Fruit fly (Drosophila melanogaster) whole organism, embryonic: ENCODE measurements around the gene CG32642.
A peak's percentile ranks its signal among the peaks of the same experiment; 100 is the strongest.

Source experiments
- CG12219 ChIP-seq: fragments of 200-800 bp; sonication (Bioruptor generic); optimal IDR thresholded peaks from 3 replicates; lab custom pipeline; 2018; ENCODE audit warnings: missing biosample characterization, mild to moderate bottlenecking, missing genetic modification characterization
- CG12769 ChIP-seq: fragments of 200-800 bp; sonication (Bioruptor generic); optimal IDR thresholded peaks from 2 replicates; lab custom pipeline; 2019; ENCODE audit warnings: missing biosample characterization, mild to moderate bottlenecking, missing genetic modification characterization, moderate library complexity
- CG13894 ChIP-seq: fragments of 200-800 bp; sonication (Bioruptor generic); optimal IDR thresholded peaks from 3 replicates; lab custom pipeline; 2018; ENCODE audit warnings: missing biosample characterization, mild to moderate bottlenecking, missing genetic modification characterization, moderate library complexity
- CG15011 ChIP-seq: fragments of 200-800 bp; sonication (Bioruptor generic); optimal IDR thresholded peaks from 3 replicates; lab custom pipeline; 2018; ENCODE audit warnings: missing biosample characterization, mild to moderate bottlenecking, missing genetic modification characterization
- CG15696 ChIP-seq: fragments of 200-800 bp; sonication (Bioruptor generic); optimal IDR thresholded peaks from 2 replicates; lab custom pipeline; 2019; ENCODE audit warnings: missing biosample characterization, mild to moderate bottlenecking, missing genetic modification characterization, moderate library complexity
- CG16813 ChIP-seq: fragments of 200-800 bp; sonication (Bioruptor generic); IDR thresholded peaks from 3 replicates; pipeline ENCODE4 v1.3.6; 2022; ENCODE audit warnings: missing biosample characterization, missing genetic modification characterization; ENCODE audit not compliant: partially characterized antibody
- CG17612 ChIP-seq: fragments of 200-800 bp; sonication (Bioruptor generic); IDR thresholded peaks from 2 replicates; pipeline ENCODE4 v1.3.6; 2022; ENCODE audit warnings: missing biosample characterization, missing genetic modification characterization
- CG17829 ChIP-seq: fragments of 200-800 bp; optimal IDR thresholded peaks from 2 replicates; lab custom pipeline; 2019; ENCODE audit warnings: missing biosample characterization, mild to moderate bottlenecking, missing genetic modification characterization, moderate library complexity
- CG17912 ChIP-seq: fragments of 200-800 bp; sonication (Bioruptor generic); optimal IDR thresholded peaks from 2 replicates; lab custom pipeline; 2018; ENCODE audit warnings: missing biosample characterization, mild to moderate bottlenecking, missing genetic modification characterization
- CG2116 ChIP-seq: fragments of 200-800 bp; sonication (Bioruptor generic); optimal IDR thresholded peaks from 3 replicates; lab custom pipeline; 2018; ENCODE audit warnings: missing biosample characterization, mild to moderate bottlenecking, missing genetic modification characterization
- CG2129 ChIP-seq: fragments of 200-800 bp; sonication (Bioruptor generic); IDR thresholded peaks from 2 replicates; pipeline ENCODE4 v1.3.6; 2022; ENCODE audit warnings: missing biosample characterization, missing genetic modification characterization; ENCODE audit not compliant: partially characterized antibody
- CG2875 ChIP-seq: fragments of 200-800 bp; sonication (Bioruptor generic); optimal IDR thresholded peaks from 2 replicates; lab custom pipeline; 2017; ENCODE audit warnings: missing biosample characterization, mild to moderate bottlenecking, missing genetic modification characterization, missing genetic modification reagents
- CG31441 ChIP-seq: fragments of 200-800 bp; sonication (Bioruptor generic); IDR thresholded peaks from 2 replicates; pipeline ENCODE4 v1.3.6; 2022; ENCODE audit warnings: missing biosample characterization, missing genetic modification characterization
- CG3163 ChIP-seq: fragments of 200-800 bp; sonication (Bioruptor generic); optimal IDR thresholded peaks from 3 replicates; lab custom pipeline; 2016; ENCODE audit warnings: missing biosample characterization, missing genetic modification characterization
- CG32772 ChIP-seq: fragments of 200-800 bp; sonication (Bioruptor generic); IDR thresholded peaks from 2 replicates; pipeline ENCODE4 v1.3.6; 2022; ENCODE audit warnings: missing biosample characterization, missing genetic modification characterization
- CG34422 ChIP-seq: fragments of 200-800 bp; sonication (Bioruptor generic); IDR thresholded peaks from 3 replicates; pipeline ENCODE4 v1.3.6; 2022; ENCODE audit warnings: missing biosample characterization, missing genetic modification characterization
- CG6254 ChIP-seq: fragments of 200-800 bp; sonication (Bioruptor generic); optimal IDR thresholded peaks from 3 replicates; lab custom pipeline; 2017; ENCODE audit warnings: mild to moderate bottlenecking, missing biosample characterization, missing genetic modification reagents, missing genetic modification characterization
- CG6272 ChIP-seq: fragments of 200-800 bp; sonication (Bioruptor generic); IDR thresholded peaks from 2 replicates; pipeline ENCODE4 v1.3.6; 2022; ENCODE audit warnings: missing biosample characterization, missing genetic modification characterization
- CG6791 ChIP-seq: fragments of 200-800 bp; sonication (Bioruptor generic); IDR thresholded peaks from 3 replicates; pipeline ENCODE4 v1.3.6; 2022; ENCODE audit warnings: missing biosample characterization, missing genetic modification characterization; ENCODE audit not compliant: partially characterized antibody
- CG7556 ChIP-seq: fragments of 200-800 bp; sonication (Bioruptor generic); optimal IDR thresholded peaks from 2 replicates; lab custom pipeline; 2017; ENCODE audit warnings: missing biosample characterization, mild to moderate bottlenecking, missing genetic modification characterization
- CG7987 ChIP-seq: fragments of 200-800 bp; sonication (Bioruptor generic); optimal IDR thresholded peaks from 2 replicates; lab custom pipeline; 2018; ENCODE audit warnings: missing biosample characterization, mild to moderate bottlenecking, missing genetic modification characterization, moderate library complexity
- CG8281 ChIP-seq: fragments of 200-800 bp; sonication (Bioruptor generic); optimal IDR thresholded peaks from 2 replicates; lab custom pipeline; 2018; ENCODE audit warnings: missing biosample characterization, mild to moderate bottlenecking, missing genetic modification characterization, moderate library complexity
- CkIIα-i1 ChIP-seq: fragments of 200-800 bp; sonication (Bioruptor generic); IDR thresholded peaks from 2 replicates; pipeline ENCODE4 v1.3.6; 2022; ENCODE audit warnings: missing biosample characterization, missing genetic modification characterization
- Dfd ChIP-seq, 2 experiments: fragments of >200 bp; optimal IDR thresholded peaks; 2 replicates each; lab custom pipeline; 2017; ENCODE audit warnings: missing biosample characterization in 2 of 2, missing genetic modification characterization in 2 of 2
- HHEX ChIP-seq: fragments of 200-800 bp; sonication (Bioruptor generic); optimal IDR thresholded peaks from 3 replicates; lab custom pipeline; 2017; ENCODE audit warnings: missing biosample characterization, mild to moderate bottlenecking, missing genetic modification characterization, missing genetic modification reagents
- HLH3B ChIP-seq: fragments of 200-800 bp; sonication (Bioruptor generic); IDR thresholded peaks from 2 replicates; pipeline ENCODE4 v1.3.6; 2022; ENCODE audit warnings: missing biosample characterization, missing genetic modification characterization
- HmgZ ChIP-seq: fragments of 200-800 bp; sonication (Bioruptor generic); optimal IDR thresholded peaks from 2 replicates; lab custom pipeline; 2018; ENCODE audit warnings: missing biosample characterization, mild to moderate bottlenecking, missing genetic modification characterization
- Hr39 ChIP-seq: fragments of >200 bp; optimal IDR thresholded peaks from 2 replicates; lab custom pipeline; 2017
- Lim3 ChIP-seq: fragments of 200-800 bp; sonication (Bioruptor generic); IDR thresholded peaks from 2 replicates; pipeline ENCODE4 v1.3.6; 2022; ENCODE audit warnings: missing biosample characterization, missing genetic modification characterization
- Oaz ChIP-seq: fragments of 200-800 bp; sonication (Bioruptor generic); IDR thresholded peaks from 2 replicates; pipeline ENCODE4 v1.3.6; 2022; ENCODE audit warnings: missing biosample characterization, missing genetic modification characterization
- Poxn ChIP-seq: fragments of 200-800 bp; sonication (Bioruptor generic); IDR thresholded peaks from 2 replicates; pipeline ENCODE4 v1.3.6; 2022; ENCODE audit warnings: missing biosample characterization, missing genetic modification characterization
- Trl ChIP-seq, 3 experiments: fragments of >200 bp in 2 of 3; fragments of 200-800 bp in 1 of 3; sonication (Bioruptor generic) in 1 of 3; optimal IDR thresholded peaks; 2 replicates in 1 of 3; 3 replicates in 2 of 3; lab custom pipeline; 2016 to 2017; ENCODE audit warnings: missing biosample characterization in 1 of 3, missing genetic modification characterization in 1 of 3
- al ChIP-seq: fragments of 200-800 bp; sonication (Bioruptor generic); IDR thresholded peaks from 2 replicates; pipeline ENCODE4 v1.3.6; 2022; ENCODE audit warnings: missing biosample characterization, missing genetic modification characterization
- br ChIP-seq: fragments of >200 bp; optimal IDR thresholded peaks from 2 replicates; lab custom pipeline; 2017
- bsh ChIP-seq, 2 experiments: fragments of 200-800 bp; sonication (Bioruptor generic); optimal IDR thresholded peaks; 2 replicates each; lab custom pipeline; 2017 to 2018; ENCODE audit warnings: mild to moderate bottlenecking in 2 of 2, missing biosample characterization in 2 of 2, missing genetic modification characterization in 2 of 2, moderate library complexity in 1 of 2
- cato ChIP-seq: fragments of 200-800 bp; sonication (Bioruptor generic); optimal IDR thresholded peaks from 2 replicates; lab custom pipeline; 2016; ENCODE audit warnings: missing biosample characterization, missing genetic modification characterization, borderline replicate concordance
- chif ChIP-seq, 2 experiments: fragments of 200-800 bp; sonication (Bioruptor generic); optimal IDR thresholded peaks; 3 replicates each; lab custom pipeline; 2016; ENCODE audit warnings: missing biosample characterization in 2 of 2, missing genetic modification characterization in 2 of 2
- crc ChIP-seq: fragments of 200-800 bp; sonication (Bioruptor generic); optimal IDR thresholded peaks from 2 replicates; lab custom pipeline; 2016; ENCODE audit warnings: missing biosample characterization, missing genetic modification characterization
- crol ChIP-seq: fragments of 200-800 bp; sonication (Bioruptor generic); IDR thresholded peaks from 2 replicates; pipeline ENCODE4 v1.3.6; 2022; ENCODE audit warnings: missing biosample characterization, missing genetic modification characterization
- dimm ChIP-seq: fragments of 200-800 bp; sonication (Bioruptor generic); IDR thresholded peaks from 2 replicates; pipeline ENCODE4 v1.3.6; 2022; ENCODE audit warnings: missing biosample characterization, missing genetic modification characterization
- dm ChIP-seq: fragments of 200-800 bp; sonication (Bioruptor generic); optimal IDR thresholded peaks from 3 replicates; lab custom pipeline; 2016; ENCODE audit warnings: missing biosample characterization, missing genetic modification characterization
- ftz-f1 ChIP-seq: fragments of 200-800 bp; sonication (Bioruptor generic); optimal IDR thresholded peaks from 2 replicates; lab custom pipeline; 2016; ENCODE audit warnings: missing biosample characterization, missing genetic modification characterization
- pfk ChIP-seq: fragments of 200-800 bp; sonication (Bioruptor generic); optimal IDR thresholded peaks from 2 replicates; lab custom pipeline; 2018; ENCODE audit warnings: missing biosample characterization, mild to moderate bottlenecking, missing genetic modification characterization, moderate library complexity
- sr ChIP-seq: fragments of 200-800 bp; sonication (Bioruptor generic); IDR thresholded peaks from 3 replicates; pipeline ENCODE4 v1.3.6; 2022; ENCODE audit warnings: missing biosample characterization, missing genetic modification characterization
- tap ChIP-seq: fragments of 200-800 bp; optimal IDR thresholded peaks from 3 replicates; lab custom pipeline; 2019; ENCODE audit warnings: missing biosample characterization, mild to moderate bottlenecking, missing genetic modification characterization, moderate library complexity
- unc-4 ChIP-seq: fragments of 200-800 bp; sonication (Bioruptor generic); IDR thresholded peaks from 2 replicates; pipeline ENCODE4 v1.3.6; 2022; ENCODE audit warnings: missing biosample characterization, missing genetic modification characterization; ENCODE audit not compliant: partially characterized antibody
- usp ChIP-seq: fragments of >200 bp; optimal IDR thresholded peaks from 2 replicates; lab custom pipeline; 2017; ENCODE audit warnings: missing biosample characterization, missing genetic modification characterization
- vvl ChIP-seq: fragments of 200-800 bp; sonication (Bioruptor generic); IDR thresholded peaks from 2 replicates; pipeline ENCODE4 v1.3.6; 2022; ENCODE audit warnings: missing biosample characterization, missing genetic modification characterization
- wek ChIP-seq: fragments of 200-800 bp; sonication (Bioruptor generic); optimal IDR thresholded peaks from 3 replicates; lab custom pipeline; 2018; ENCODE audit warnings: missing biosample characterization, mild to moderate bottlenecking, missing genetic modification characterization, moderate library complexity

Gene CG32642

dm6 chrX:12909577-12910426 is 49.2 kb upstream of the CG32642 start, which contains the start of the genes Brms1 and CG4645 (continued):
- TF ChIP-seq HmgZ (tag; lab: Kevin White, UChicago) (peak; percentile 41), pfk (GFP tag; lab: Kevin White, UChicago) (no peak), al (GFP tag; lab: Robert Waterston, UW) (no peak), CG34422 (GFP tag; lab: Robert Waterston, UW) (no peak), CG32772 (GFP tag; lab: Robert Waterston, UW) (no peak), CG13894 (tag; lab: Kevin White, UChicago) (no peak), Dfd (GFP tag; optimal IDR thresholded peaks at IDR 0.05; lab: Kevin White, UChicago) (no peak), tap (tag; lab: Kevin White, UChicago) (no peak), CG2875 (no peak), HLH3B (peak; percentile 8; the same call in 1 of the 2 replicates), CG15011 (GFP tag; lab: Kevin White, UChicago) (no peak), CG7556 (GFP tag; lab: Kevin White, UChicago) (peak; percentile 63), Lim3 (GFP tag; lab: Robert Waterston, UW) (no peak), wek (GFP tag; lab: Kevin White, UChicago) (no peak), unc-4 (GFP tag; lab: Robert Waterston, UW) (no peak), chif (GFP tag; optimal IDR thresholded peaks at IDR 0.05; lab: Kevin White, UChicago) (peak in 1 of 2 experiments; percentile 5), CG17612 (GFP tag; lab: Robert Waterston, UW) (no peak), CkIIα-i1 (GFP tag; lab: Robert Waterston, UW) (no peak), CG12219 (GFP tag; lab: Kevin White, UChicago) (no peak), Trl (optimal IDR thresholded peaks at IDR 0.05; lab: Kevin White, UChicago) (no peak), Trl (GFP tag; optimal IDR thresholded peaks at IDR 0.05; lab: Kevin White, UChicago) (no peak), bsh (GFP tag; optimal IDR thresholded peaks at IDR 0.05; lab: Kevin White, UChicago) (peak in 1 of 2 experiments; percentile 16), HHEX (GFP tag; lab: Kevin White, UChicago) (peak; percentile 52), crc (no peak), CG2116 (GFP tag; lab: Kevin White, UChicago) (peak; percentile 44), CG7987 (GFP tag; lab: Kevin White, UChicago) (no peak), CG31441 (GFP tag; lab: Robert Waterston, UW) (peak; percentile 56; the same call in 1 of the 2 replicates), CG8281 (tag; lab: Kevin White, UChicago) (no peak), CG6791 (GFP tag; lab: Robert Waterston, UW) (no peak; the same call in 2 of the 3 replicates), crol (GFP tag; lab: Robert Waterston, UW) (no peak), CG6272 (peak; percentile 43; the same call in 1 of the 2 replicates), dm (GFP tag; lab: Kevin White, UChicago) (no peak), br (lab: Kevin White, UChicago) (no peak), CG3163 (GFP tag; lab: Kevin White, UChicago) (no peak), Oaz (GFP tag; lab: Robert Waterston, UW) (no peak), dimm (no peak), CG17912 (GFP tag; lab: Kevin White, UChicago) (no peak), CG2129 (GFP tag; lab: Robert Waterston, UW) (no peak), CG15696 (peak; percentile 46), cato (GFP tag; lab: Kevin White, UChicago) (peak; percentile 26), CG6254 (no peak), usp (GFP tag; lab: Kevin White, UChicago) (no peak), vvl (GFP tag; lab: Robert Waterston, UW) (peak; percentile 28; the same call in 1 of the 2 replicates), Hr39 (lab: Kevin White, UChicago) (no peak), CG16813 (GFP tag; lab: Robert Waterston, UW) (0 out of 3 replicates have a peak, but pooled peaks have one; percentile 25), CG17829 (tag; lab: Kevin White, UChicago) (peak; percentile 44), ftz-f1 (no peak), Poxn (no peak), sr (GFP tag; lab: Robert Waterston, UW) (no peak), CG12769 (tag; lab: Kevin White, UChicago) (no peak)
